Worm (Caenorhabditis elegans): Measurements from ENCODE around the gene C16C8.18.

Gene C16C8.18

DNA sequence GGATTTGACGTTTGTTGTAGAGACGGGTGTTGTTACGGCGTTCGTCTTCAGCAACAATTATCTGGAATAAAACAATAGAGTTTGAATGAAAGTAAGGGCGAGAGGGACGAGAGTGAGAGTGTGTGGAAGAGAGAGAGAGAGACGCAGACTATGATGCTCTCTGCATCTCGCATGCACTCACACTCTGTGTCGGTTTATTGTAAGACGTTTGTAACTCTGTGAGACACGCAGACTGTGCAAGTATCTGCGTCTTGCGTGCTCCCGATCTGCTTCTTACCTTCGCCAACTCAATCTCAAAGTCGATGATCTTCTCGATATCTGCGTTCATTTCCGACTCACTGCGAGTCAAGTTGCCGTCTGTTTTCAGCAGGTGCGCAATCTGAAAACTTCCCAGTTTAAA lies 6.6 kb upstream of the C16C8.18 start:
- TF ChIP-seq B0035.1 (tag; optimal IDR thresholded peaks at IDR 0.05) (no peak), hmg-1.2 (GFP tag; IDR thresholded peaks at IDR 0.05) (peak; percentile 34; the same call in 1 of the 2 replicates)

DNA sequence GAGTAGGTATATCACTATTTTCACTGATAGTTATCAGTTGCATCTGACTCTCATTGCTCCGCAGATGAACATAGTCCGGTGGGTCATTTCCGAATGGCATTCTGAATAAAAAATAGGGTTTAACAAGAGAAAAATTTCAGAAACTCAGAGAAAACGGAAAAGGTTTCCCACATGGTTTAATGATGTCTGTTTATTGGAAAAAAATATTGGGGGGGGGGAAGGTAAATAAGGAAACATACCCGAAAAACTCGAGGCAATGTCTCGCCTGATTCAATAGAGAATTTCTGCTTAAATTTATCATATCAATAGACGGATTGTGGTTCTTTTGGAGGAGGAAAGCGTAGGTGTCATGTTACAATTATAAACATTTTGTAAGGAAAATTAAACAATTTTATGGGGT lies 4.1 kb upstream of the C16C8.18 start, which contains the start of gene nep-11:
nep-11 (minus strand) TSS at position 101 of the 400 bp plus-strand sequence.
- TF ChIP-seq F33H1.4 (GFP tag; IDR thresholded peaks at IDR 0.05) = no peak
- no peak for TF ChIP-seq lin-26 (GFP tag; IDR thresholded peaks at IDR 0.05)
- TF ChIP-seq unc-62 (GFP tag; optimal IDR thresholded peaks at IDR 0.05) = no peak
- no peak for TF ChIP-seq C06A6.2 (GFP tag; conservative IDR thresholded peaks at IDR 0.05)
- TF ChIP-seq hrde-1 (tag; optimal IDR thresholded peaks at IDR 0.05; ENCODE audit: borderline replicate concordance) = no peak
- TF ChIP-seq lag-1 (GFP tag; IDR thresholded peaks at IDR 0.05) = no peak
- no peak for TF ChIP-seq attf-6 (GFP tag; IDR thresholded peaks at IDR 0.05)
- no peak for TF ChIP-seq rpc-1 (optimal IDR thresholded peaks at IDR 0.05)
- TF ChIP-seq rpc-1 (tag; optimal IDR thresholded peaks at IDR 0.05) = no peak
- TF ChIP-seq lin-40 (tag; optimal IDR thresholded peaks at IDR 0.05) = no peak
- no peak for TF ChIP-seq attf-5 (GFP tag; optimal IDR thresholded peaks at IDR 0.05)
- TF ChIP-seq let-607 (tag; optimal IDR thresholded peaks at IDR 0.05) = no peak

DNA sequence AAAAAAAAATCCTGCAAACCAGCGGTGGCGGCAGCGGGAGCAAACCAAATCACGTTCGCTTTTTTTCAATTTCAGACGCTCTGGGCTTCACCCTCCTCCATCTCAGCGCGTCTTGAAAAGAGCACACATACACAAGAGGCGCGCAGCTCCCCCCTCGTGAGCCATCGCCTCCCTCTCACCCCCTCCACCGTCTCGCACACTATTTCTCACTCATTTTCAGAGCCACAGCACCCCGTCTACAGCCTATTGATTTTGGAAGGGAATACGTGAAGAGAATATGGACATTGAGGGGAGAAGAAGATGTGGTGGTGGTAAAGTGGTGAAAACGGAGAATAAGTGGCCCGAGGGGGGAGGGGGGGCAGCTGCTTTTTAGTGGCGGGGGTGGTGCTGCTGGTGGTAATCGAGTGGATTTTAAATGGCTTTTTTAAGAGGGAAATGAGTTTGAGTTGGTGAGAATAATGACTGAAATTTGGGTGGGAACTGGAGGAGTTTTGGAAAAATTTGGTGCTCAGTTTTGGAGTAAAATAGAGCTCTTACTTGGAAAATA lies 1.3 kb upstream of the C16C8.18 start:
- TF ChIP-seq efl-1 (GFP tag; optimal IDR thresholded peaks at IDR 0.05) = no peak
- peak; percentile 34 for TF ChIP-seq attf-5 (GFP tag; optimal IDR thresholded peaks at IDR 0.05)
- TF ChIP-seq cebp-1 (GFP tag; IDR thresholded peaks at IDR 0.05) = no peak
- peak; percentile 29 for TF ChIP-seq cebp-1 (tag; optimal IDR thresholded peaks at IDR 0.05)
- peak; percentile 55; the same call in 1 of the 2 replicates for TF ChIP-seq hmg-1.2 (GFP tag; IDR thresholded peaks at IDR 0.05)
- TF ChIP-seq snpc-1.3 (tag; optimal IDR thresholded peaks at IDR 0.05; ENCODE audit: insufficient read depth) = no peak
- peak; percentile 92 for TF ChIP-seq zfh-2 (GFP tag; conservative IDR thresholded peaks at IDR 0.05)
- TF ChIP-seq lin-40 (tag; optimal IDR thresholded peaks at IDR 0.05) = no peak
- peak; percentile 57 for TF ChIP-seq egrh-3 (GFP tag; IDR thresholded peaks at IDR 0.05)
- TF ChIP-seq sptf-2 (GFP tag; optimal IDR thresholded peaks at IDR 0.05) = no peak
- TF ChIP-seq rpc-1 (optimal IDR thresholded peaks at IDR 0.05) = no peak
- no peak for TF ChIP-seq rpc-1 (tag; optimal IDR thresholded peaks at IDR 0.05)
- TF ChIP-seq snpc-3.4 (tag; optimal IDR thresholded peaks at IDR 0.05) = no peak
- peak; percentile 56 for TF ChIP-seq ceh-27 (GFP tag; optimal IDR thresholded peaks at IDR 0.05)
- no peak for TF ChIP-seq Y95B8A.8 (GFP tag; IDR thresholded peaks at IDR 0.05)
- TF ChIP-seq Y53F4B.3 (GFP tag; IDR thresholded peaks at IDR 0.05) = no peak
- no peak for TF ChIP-seq lir-1 (GFP tag; conservative IDR thresholded peaks at IDR 0.05)
- peak; percentile 40; the same call in 1 of the 2 replicates for TF ChIP-seq mcd-1 (GFP tag; IDR thresholded peaks at IDR 0.05)
- no peak for TF ChIP-seq snpc-4 (GFP tag; optimal IDR thresholded peaks at IDR 0.05)
- no peak for TF ChIP-seq snpc-4 (tag; optimal IDR thresholded peaks at IDR 0.05)
- TF ChIP-seq die-1 (tag; optimal IDR thresholded peaks at IDR 0.05) = no peak
- no peak for TF ChIP-seq hlh-26 (GFP tag; conservative IDR thresholded peaks at IDR 0.05)
- no peak for TF ChIP-seq F39B2.1 (GFP tag; IDR thresholded peaks at IDR 0.05)
- no peak for TF ChIP-seq ama-1 (optimal IDR thresholded peaks at IDR 0.05)
- TF ChIP-seq ama-1 (GFP tag; optimal IDR thresholded peaks at IDR 0.05) = no peak
- no peak for TF ChIP-seq unc-62 (GFP tag; optimal IDR thresholded peaks at IDR 0.05)
- TF ChIP-seq T07F8.4 (tag; optimal IDR thresholded peaks at IDR 0.05) = no peak
- TF ChIP-seq Y53G8AR.9 (GFP tag; conservative IDR thresholded peaks at IDR 0.05) = no peak
